Worm (Caenorhabditis elegans) whole organism, L3 larva: ENCODE measurements around the gene ZK666.2.

Experiments used
- aly-2 ChIP-seq: fragments of 150-350 bp; optimal IDR thresholded peaks from 2 replicates; lab custom pipeline; 2014; ENCODE audit warnings: missing biosample characterization, missing genetic modification characterization
- ceh-82 ChIP-seq: fragments of 150-350 bp; optimal IDR thresholded peaks from 2 replicates; lab custom pipeline; 2014; ENCODE audit warnings: missing biosample characterization, missing genetic modification characterization
- elt-2 ChIP-seq: sonication (generic microtip); optimal IDR thresholded peaks from 2 replicates; lab custom pipeline; 2016; ENCODE audit warnings: missing genetic modification reagents, mild to moderate bottlenecking, missing genetic modification characterization, missing compliant biosample characterization
- fos-1 ChIP-seq: fragments of 150-350 bp; optimal IDR thresholded peaks from 2 replicates; lab custom pipeline; 2014; ENCODE audit warnings: missing biosample characterization, missing genetic modification characterization
- nhr-67 ChIP-seq: fragments of 150-350 bp; optimal IDR thresholded peaks from 2 replicates; lab custom pipeline; 2014; ENCODE audit warnings: missing biosample characterization, missing genetic modification characterization
- nhr-76 ChIP-seq: fragments of 150-350 bp; sonication (generic microtip); optimal IDR thresholded peaks from 5 replicates; lab custom pipeline; 2014; ENCODE audit warnings: missing biosample characterization, missing genetic modification characterization
- pha-4 ChIP-seq: fragments of 150-350 bp; optimal IDR thresholded peaks from 2 replicates; lab custom pipeline; 2014; ENCODE audit warnings: missing biosample characterization, missing genetic modification reagents, missing genetic modification characterization

ce11 chrII:10444971-10445707, 26.6 kb downstream of the ZK666.2 start:
- TF ChIP-seq fos-1 (tag; lab: Kevin White, UChicago) = no peak
- no peak for TF ChIP-seq nhr-76 (tag; lab: Kevin White, UChicago)
- TF ChIP-seq elt-2 (tag; lab: Kevin White, UChicago) = no peak
- TF ChIP-seq pha-4 (tag; lab: Kevin White, UChicago) = peak; percentile 83
- no peak for TF ChIP-seq aly-2
- no peak for TF ChIP-seq ceh-82 (tag; lab: Kevin White, UChicago)
- no peak for TF ChIP-seq nhr-67
